Fruit fly (Drosophila melanogaster) whole organism, pupa: ENCODE data around the gene CG14111.

Source experiments
- CG10348 ChIP-seq: fragments of 200-800 bp; sonication (Bioruptor generic); IDR thresholded peaks from 2 replicates; pipeline ENCODE4 v1.3.6; 2022; ENCODE audit warnings: missing biosample characterization, missing genetic modification characterization
- CG4496 ChIP-seq: fragments of 200-800 bp; sonication (Bioruptor generic); IDR thresholded peaks from 3 replicates; pipeline ENCODE4 v1.3.6; 2022; ENCODE audit warnings: missing biosample characterization, missing genetic modification characterization
- EcR ChIP-seq: fragments of 200-800 bp; sonication (Bioruptor generic); optimal IDR thresholded peaks from 3 replicates; lab custom pipeline; 2019; ENCODE audit warnings: missing biosample characterization, missing genetic modification characterization, mild to moderate bottlenecking, moderate library complexity, missing genetic modification reagents
- Ets98B ChIP-seq: fragments of 200-800 bp; sonication (Bioruptor generic); IDR thresholded peaks from 2 replicates; pipeline ENCODE4 v1.3.6; 2022; ENCODE audit warnings: missing biosample characterization, missing genetic modification characterization
- Pif1B ChIP-seq: fragments of 200-800 bp; sonication (Bioruptor generic); optimal IDR thresholded peaks from 3 replicates; lab custom pipeline; 2016; ENCODE audit warnings: missing biosample characterization, missing genetic modification characterization
- Snoo ChIP-seq: fragments of 200-800 bp; sonication (Bioruptor generic); optimal IDR thresholded peaks from 3 replicates; lab custom pipeline; 2017; ENCODE audit warnings: missing biosample characterization, mild to moderate bottlenecking, missing genetic modification characterization, inconsistent platforms
- rn ChIP-seq: fragments of 200-800 bp; sonication (Bioruptor generic); IDR thresholded peaks from 2 replicates; pipeline ENCODE4 v1.3.6; 2022; ENCODE audit warnings: missing biosample characterization, missing genetic modification characterization

- no peak for TF ChIP-seq EcR (GFP tag; lab: Kevin White, UChicago)
- peak; percentile 51 for TF ChIP-seq Snoo (tag; lab: Kevin White, UChicago)
- no peak for TF ChIP-seq CG10348 (GFP tag; lab: Robert Waterston, UW)
- TF ChIP-seq rn (GFP tag; lab: Robert Waterston, UW), result no peak
- peak; percentile 11 for TF ChIP-seq Pif1B
- no peak for TF ChIP-seq Ets98B (GFP tag; lab: Robert Waterston, UW)
- TF ChIP-seq CG4496 (GFP tag; lab: Robert Waterston, UW), result no peak
Measured at dm6 chr3L:13409809-13410521, 32.2 kb downstream of the CG14111 start.
